Worm (Caenorhabditis elegans): ENCODE data around the gene del-9.

del-9 gene

ce11 chrX:3613665-3614064, 3.5 kb downstream of the del-9 start:
- TF ChIP-seq pes-1 (GFP tag; IDR thresholded peaks at IDR 0.05) (no peak), hmbx-1 (tag; optimal IDR thresholded peaks at IDR 0.05) (no peak)

ce11 chrX:3611740-3612139, 5.4 kb downstream of the del-9 start:
- TF ChIP-seq flt-1 (GFP tag; IDR thresholded peaks at IDR 0.05): no peak
- TF ChIP-seq scrt-1 (GFP tag; IDR thresholded peaks at IDR 0.05): no peak
- no peak for TF ChIP-seq ama-1 (optimal IDR thresholded peaks at IDR 0.05)
- no peak for TF ChIP-seq ceh-36 (tag; optimal IDR thresholded peaks at IDR 0.05)
- no peak for TF ChIP-seq pes-1 (GFP tag; IDR thresholded peaks at IDR 0.05)
- no peak for TF ChIP-seq B0310.2 (tag; optimal IDR thresholded peaks at IDR 0.05)
- TF ChIP-seq ets-7 (tag; optimal IDR thresholded peaks at IDR 0.05): no peak
- no peak for TF ChIP-seq tra-4 (tag; optimal IDR thresholded peaks at IDR 0.05)
- TF ChIP-seq F13C5.2 (tag; optimal IDR thresholded peaks at IDR 0.05): no peak
- no peak for TF ChIP-seq hnd-1 (tag; optimal IDR thresholded peaks at IDR 0.05)
- TF ChIP-seq hmbx-1 (tag; optimal IDR thresholded peaks at IDR 0.05): no peak
- no peak for TF ChIP-seq sea-1 (GFP tag; conservative IDR thresholded peaks at IDR 0.05)
- no peak for TF ChIP-seq tbx-37 (GFP tag; conservative IDR thresholded peaks at IDR 0.05)
- TF ChIP-seq aly-1 (tag; optimal IDR thresholded peaks at IDR 0.05): no peak
- no peak for TF ChIP-seq tbx-11 (GFP tag; IDR thresholded peaks at IDR 0.05)

- TF ChIP-seq ama-1 (optimal IDR thresholded peaks at IDR 0.05) (no peak), tbx-37 (GFP tag; conservative IDR thresholded peaks at IDR 0.05) (no peak), tra-4 (tag; optimal IDR thresholded peaks at IDR 0.05) (no peak), scrt-1 (GFP tag; IDR thresholded peaks at IDR 0.05) (no peak), ets-7 (tag; optimal IDR thresholded peaks at IDR 0.05) (no peak), sea-1 (GFP tag; conservative IDR thresholded peaks at IDR 0.05) (no peak), F13C5.2 (tag; optimal IDR thresholded peaks at IDR 0.05) (no peak), aly-1 (tag; optimal IDR thresholded peaks at IDR 0.05) (no peak)
Measured at ce11 chrX:3611042-3611623, 6.0 kb downstream of the del-9 start, which contains the start of gene C18B2.5. Gene C18B2.5 (minus strand): TSS chrX:3611092.

- no peak for TF ChIP-seq hmbx-1 (tag; optimal IDR thresholded peaks at IDR 0.05)
- TF ChIP-seq ets-7 (tag; optimal IDR thresholded peaks at IDR 0.05): no peak
- TF ChIP-seq F13C5.2 (tag; optimal IDR thresholded peaks at IDR 0.05): no peak
- no peak for TF ChIP-seq hmg-4 (GFP tag; optimal IDR thresholded peaks at IDR 0.05)
Measured at ce11 chrX:3610442-3610841, 6.7 kb downstream of the del-9 start.

- peak; percentile 7 for TF ChIP-seq F13C5.2 (tag; optimal IDR thresholded peaks at IDR 0.05)
- TF ChIP-seq tbx-37 (GFP tag; conservative IDR thresholded peaks at IDR 0.05): 0 out of 2 replicates have a peak, but pooled peaks have one; percentile 14
- no peak; the same call in 1 of the 2 replicates for TF ChIP-seq flt-1 (GFP tag; IDR thresholded peaks at IDR 0.05)
- TF ChIP-seq hmg-4 (GFP tag; optimal IDR thresholded peaks at IDR 0.05): peak; percentile 39
- TF ChIP-seq ceh-13 (GFP tag; optimal IDR thresholded peaks at IDR 0.05): no peak
Measured at ce11 chrX:3605727-3606126, 11.4 kb downstream of the del-9 start, which contains the start of gene C18B2.4. Gene C18B2.4 (minus strand): TSS chrX:3605741.

- TF ChIP-seq ceh-36 (tag; optimal IDR thresholded peaks at IDR 0.05): no peak
Measured at ce11 chrX:3602622-3603021, 14.5 kb downstream of the del-9 start.

- TF ChIP-seq tra-4 (tag; optimal IDR thresholded peaks at IDR 0.05): no peak
- no peak for TF ChIP-seq tbx-37 (GFP tag; conservative IDR thresholded peaks at IDR 0.05)
- no peak for TF ChIP-seq sea-1 (GFP tag; conservative IDR thresholded peaks at IDR 0.05)
- no peak for TF ChIP-seq hnd-1 (tag; optimal IDR thresholded peaks at IDR 0.05)
- TF ChIP-seq ceh-36 (tag; optimal IDR thresholded peaks at IDR 0.05): no peak
Measured at ce11 chrX:3601531-3601930, 15.6 kb downstream of the del-9 start, which contains the start of gene C18B2.3. Gene C18B2.3 (plus strand): TSS chrX:3601831.

- no peak for TF ChIP-seq sea-1 (GFP tag; conservative IDR thresholded peaks at IDR 0.05)
- no peak for TF ChIP-seq B0310.2 (tag; optimal IDR thresholded peaks at IDR 0.05)
- TF ChIP-seq tra-4 (tag; optimal IDR thresholded peaks at IDR 0.05): no peak
- TF ChIP-seq hnd-1 (tag; optimal IDR thresholded peaks at IDR 0.05): no peak
- TF ChIP-seq ets-7 (tag; optimal IDR thresholded peaks at IDR 0.05): no peak
- no peak for TF ChIP-seq hmbx-1 (tag; optimal IDR thresholded peaks at IDR 0.05)
- no peak for TF ChIP-seq ceh-13 (GFP tag; optimal IDR thresholded peaks at IDR 0.05)
- no peak for TF ChIP-seq ceh-36 (tag; optimal IDR thresholded peaks at IDR 0.05)
- TF ChIP-seq tbx-11 (GFP tag; IDR thresholded peaks at IDR 0.05): no peak
- no peak for TF ChIP-seq tbx-37 (GFP tag; conservative IDR thresholded peaks at IDR 0.05)
- no peak for TF ChIP-seq flt-1 (GFP tag; IDR thresholded peaks at IDR 0.05)
- TF ChIP-seq hmg-4 (GFP tag; optimal IDR thresholded peaks at IDR 0.05): no peak
- no peak for TF ChIP-seq scrt-1 (GFP tag; IDR thresholded peaks at IDR 0.05)
- TF ChIP-seq F13C5.2 (tag; optimal IDR thresholded peaks at IDR 0.05): no peak
- no peak for TF ChIP-seq aly-1 (tag; optimal IDR thresholded peaks at IDR 0.05)
- no peak for TF ChIP-seq pes-1 (GFP tag; IDR thresholded peaks at IDR 0.05)
Measured at ce11 chrX:3600390-3600789, 16.7 kb downstream of the del-9 start, which contains the start of gene cgr-1. Gene cgr-1 (minus strand): TSS chrX:3600457.

- no peak for TF ChIP-seq tbx-11 (GFP tag; IDR thresholded peaks at IDR 0.05)
- TF ChIP-seq ets-7 (tag; optimal IDR thresholded peaks at IDR 0.05): no peak
- no peak for TF ChIP-seq hmbx-1 (tag; optimal IDR thresholded peaks at IDR 0.05)
- TF ChIP-seq aly-1 (tag; optimal IDR thresholded peaks at IDR 0.05): no peak
- TF ChIP-seq F13C5.2 (tag; optimal IDR thresholded peaks at IDR 0.05): no peak
- no peak for TF ChIP-seq ceh-13 (GFP tag; optimal IDR thresholded peaks at IDR 0.05)
- TF ChIP-seq B0310.2 (tag; optimal IDR thresholded peaks at IDR 0.05): no peak
- TF ChIP-seq ama-1 (optimal IDR thresholded peaks at IDR 0.05): no peak
- no peak for TF ChIP-seq tbx-37 (GFP tag; conservative IDR thresholded peaks at IDR 0.05)
- no peak for TF ChIP-seq sea-1 (GFP tag; conservative IDR thresholded peaks at IDR 0.05)
- TF ChIP-seq scrt-1 (GFP tag; IDR thresholded peaks at IDR 0.05): no peak
- TF ChIP-seq hmg-4 (GFP tag; optimal IDR thresholded peaks at IDR 0.05): no peak
- no peak for TF ChIP-seq ceh-36 (tag; optimal IDR thresholded peaks at IDR 0.05)
- no peak for TF ChIP-seq hnd-1 (tag; optimal IDR thresholded peaks at IDR 0.05)
- TF ChIP-seq flt-1 (GFP tag; IDR thresholded peaks at IDR 0.05): no peak
Measured at ce11 chrX:3599860-3600259, 17.3 kb downstream of the del-9 start.

All from whole organism, early embryonic.